Worm (Caenorhabditis elegans) whole organism, young adult: ENCODE data around the gene orc-4.

Experiments
- B0336.3 ChIP-seq: fragments of 200-800 bp; sonication (Bioruptor generic); IDR thresholded peaks from 2 replicates; pipeline ENCODE4 v1.3.6; 2022; ENCODE audit warnings: missing genetic modification characterization, missing compliant biosample characterization
- C17E4.6 ChIP-seq: fragments of 200-800 bp; sonication (Bioruptor generic); IDR thresholded peaks from 2 replicates; pipeline ENCODE4 v1.3.6; 2022; ENCODE audit warnings: missing genetic modification reagents, missing genetic modification characterization, missing compliant biosample characterization
- F52B5.7 ChIP-seq: sonication (generic microtip); optimal IDR thresholded peaks from 2 replicates; lab custom pipeline; 2016; ENCODE audit warnings: mild to moderate bottlenecking, missing genetic modification characterization, missing compliant biosample characterization
- T26A5.8 ChIP-seq: sonication (generic microtip); optimal IDR thresholded peaks from 2 replicates; lab custom pipeline; 2016; ENCODE audit warnings: missing genetic modification characterization, missing compliant biosample characterization
- Y53G8AR.9 ChIP-seq: fragments of 200-800 bp; sonication (Bioruptor generic); conservative IDR thresholded peaks from 2 replicates; pipeline ENCODE4 v1.3.6; 2022; ENCODE audit warnings: missing genetic modification reagents, missing genetic modification characterization, missing compliant biosample characterization
- ZK185.1 ChIP-seq: sonication (generic microtip); optimal IDR thresholded peaks from 2 replicates; lab custom pipeline; 2016; ENCODE audit warnings: mild to moderate bottlenecking, missing genetic modification characterization, missing compliant biosample characterization; ENCODE audit not compliant: poor library complexity, severe bottlenecking
- aptf-2 ChIP-seq: fragments of 200-800 bp; sonication (Bioruptor generic); conservative IDR thresholded peaks from 2 replicates; pipeline ENCODE4 v1.3.6; 2022; ENCODE audit warnings: missing genetic modification reagents, missing genetic modification characterization, missing compliant biosample characterization
- attf-3 ChIP-seq: fragments of 200-800 bp; sonication (Bioruptor generic); conservative IDR thresholded peaks from 2 replicates; pipeline ENCODE4 v1.3.6; 2022; ENCODE audit warnings: missing genetic modification reagents, missing genetic modification characterization, missing compliant biosample characterization
- ceh-100 ChIP-seq: fragments of 200-800 bp; sonication (Bioruptor generic); IDR thresholded peaks from 2 replicates; pipeline ENCODE4 v1.3.6; 2022; ENCODE audit warnings: missing genetic modification reagents, missing genetic modification characterization, missing compliant biosample characterization
- ceh-40 ChIP-seq: fragments of 200-800 bp; sonication (Bioruptor generic); IDR thresholded peaks from 2 replicates; pipeline ENCODE4 v1.3.6; 2022; ENCODE audit warnings: missing genetic modification characterization, missing compliant biosample characterization
- die-1 ChIP-seq: sonication (generic microtip); optimal IDR thresholded peaks from 2 replicates; lab custom pipeline; 2016; ENCODE audit warnings: missing genotype, mild to moderate bottlenecking, missing genetic modification characterization, missing compliant biosample characterization
- hmg-1.2 ChIP-seq: fragments of 200-800 bp; sonication (Bioruptor generic); IDR thresholded peaks from 2 replicates; pipeline ENCODE4 v1.3.6; 2022; ENCODE audit warnings: missing genetic modification reagents, missing genetic modification characterization, missing compliant biosample characterization
- hsf-1 ChIP-seq: fragments of 200-800 bp; sonication (Bioruptor generic); IDR thresholded peaks from 2 replicates; pipeline ENCODE4 v1.3.6; 2022; ENCODE audit warnings: missing genetic modification reagents, missing genetic modification characterization, missing compliant biosample characterization
- let-607 ChIP-seq, 2 experiments: fragments of 200-800 bp in 1 of 2; sonication (Bioruptor generic) in 1 of 2; sonication (generic microtip) in 1 of 2; optimal IDR thresholded peaks; 2 replicates each; lab custom pipeline; 2016 to 2018; ENCODE audit warnings: mild to moderate bottlenecking in 2 of 2, missing compliant biosample characterization in 2 of 2, missing genetic modification characterization in 2 of 2, moderate library complexity in 2 of 2, missing genotype in 1 of 2
- mcd-1 ChIP-seq: fragments of 200-800 bp; sonication (Bioruptor generic); IDR thresholded peaks from 2 replicates; pipeline ENCODE4 v1.3.6; 2022; ENCODE audit warnings: missing genetic modification reagents, missing genetic modification characterization, missing compliant biosample characterization
- nfya-2 ChIP-seq: fragments of 200-800 bp; sonication (Bioruptor generic); IDR thresholded peaks from 2 replicates; pipeline ENCODE4 v1.3.6; 2022; ENCODE audit warnings: missing genetic modification reagents, missing genetic modification characterization, missing compliant biosample characterization
- pbrm-1 ChIP-seq: fragments of 200-800 bp; sonication (Bioruptor generic); IDR thresholded peaks from 2 replicates; pipeline ENCODE4 v1.3.6; 2022; ENCODE audit warnings: missing genetic modification reagents, missing genetic modification characterization, missing compliant biosample characterization
- repo-1 ChIP-seq: sonication (generic microtip); optimal IDR thresholded peaks from 2 replicates; lab custom pipeline; 2017; ENCODE audit warnings: mild to moderate bottlenecking, missing genetic modification characterization, missing compliant biosample characterization

orc-4 gene

ce11 chrIII:10689057-10689456 is 43.1 kb downstream of the orc-4 start, which contains the start of gene Y39A1A.31:
Gene Y39A1A.31, minus strand, starts transcription at chrIII:10689157.
- TF ChIP-seq F52B5.7 (tag; lab: Kevin White, UChicago): no peak
- no peak for TF ChIP-seq ceh-40 (GFP tag; lab: Robert Waterston, UW)
- TF ChIP-seq die-1: no peak
- TF ChIP-seq Y53G8AR.9 (GFP tag; lab: Robert Waterston, UW): no peak
- TF ChIP-seq hsf-1 (GFP tag; lab: Robert Waterston, UW): no peak
- no peak for TF ChIP-seq ceh-100
- no peak for TF ChIP-seq nfya-2 (GFP tag; lab: Robert Waterston, UW)
- no peak for TF ChIP-seq mcd-1
- no peak for TF ChIP-seq T26A5.8 (tag; lab: Kevin White, UChicago)
- no peak for TF ChIP-seq pbrm-1 (GFP tag; lab: Robert Waterston, UW)
- TF ChIP-seq let-607 (tag; optimal IDR thresholded peaks at IDR 0.05; lab: Kevin White, UChicago): no peak
- TF ChIP-seq ZK185.1 (tag; lab: Kevin White, UChicago): no peak
- TF ChIP-seq C17E4.6 (GFP tag; lab: Robert Waterston, UW): no peak

- no peak for TF ChIP-seq B0336.3 (GFP tag; lab: Robert Waterston, UW)
- TF ChIP-seq aptf-2 (GFP tag; lab: Robert Waterston, UW): no peak
- no peak for TF ChIP-seq repo-1 (tag; lab: Kevin White, UChicago)
- TF ChIP-seq ZK185.1 (tag; lab: Kevin White, UChicago): no peak
- TF ChIP-seq attf-3: no peak
Observed at ce11 chrIII:10691019-10691418, 45.0 kb downstream of the orc-4 start, which contains the start of gene Y39A1A.17. Gene Y39A1A.17, minus strand, starts transcription at chrIII:10691119.

ce11 chrIII:10694294-10694693 is 48.3 kb downstream of the orc-4 start, which contains the start of the genes Y39A1A.18 and fmo-3:
Gene Y39A1A.18, minus strand, starts transcription at chrIII:10694485.
Gene fmo-3, plus strand, starts transcription at chrIII:10694681.
- TF ChIP-seq hmg-1.2 (peak; percentile 69), pbrm-1 (GFP tag; lab: Robert Waterston, UW) (no peak)
